Worm (Caenorhabditis elegans) whole organism, L4 larva: ENCODE results near the gene rin-1.

Experiments used
- F10B5.3 ChIP-seq: sonication (generic microtip); optimal IDR thresholded peaks from 2 replicates; lab custom pipeline; 2016; ENCODE audit warnings: mild to moderate bottlenecking, missing genetic modification characterization, missing compliant biosample characterization
- F37D6.2 ChIP-seq: sonication (generic microtip); optimal IDR thresholded peaks from 2 replicates; lab custom pipeline; 2016; ENCODE audit warnings: mild to moderate bottlenecking, missing genetic modification characterization, missing compliant biosample characterization
- T20F7.1 ChIP-seq: fragments of 200-800 bp; sonication (Bioruptor generic); optimal IDR thresholded peaks from 2 replicates; lab custom pipeline; 2018; ENCODE audit warnings: mild to moderate bottlenecking, missing genetic modification characterization, missing compliant biosample characterization
- T26A8.4 ChIP-seq: fragments of 200-800 bp; sonication (Bioruptor generic); IDR thresholded peaks from 2 replicates; pipeline ENCODE4 v1.3.6; 2022; ENCODE audit warnings: missing genetic modification characterization, missing compliant biosample characterization
- Y105C5A.15 ChIP-seq: fragments of 200-800 bp; sonication (Bioruptor generic); IDR thresholded peaks from 2 replicates; pipeline ENCODE4 v1.3.6; 2022; ENCODE audit warnings: missing genetic modification characterization, missing compliant biosample characterization
- Y75B8A.6 ChIP-seq: fragments of 200-800 bp; sonication (Bioruptor generic); IDR thresholded peaks from 2 replicates; pipeline ENCODE4 v1.3.6; 2022; ENCODE audit warnings: missing genetic modification reagents, missing genetic modification characterization, missing compliant biosample characterization
- ZK337.2 ChIP-seq: fragments of 200-800 bp; sonication (Bioruptor generic); IDR thresholded peaks from 2 replicates; pipeline ENCODE4 v1.3.6; 2022; ENCODE audit warnings: missing genetic modification reagents, missing genetic modification characterization, missing compliant biosample characterization
- ZK546.5 ChIP-seq, 2 experiments: sonication (generic microtip); optimal IDR thresholded peaks; 2 replicates each; lab custom pipeline; 2017; ENCODE audit warnings: missing biosample characterization in 2 of 2, missing genetic modification characterization in 2 of 2
- aha-1 ChIP-seq: fragments of 150-350 bp; peaks from one replicate; lab custom pipeline; 2014; ENCODE audit warnings: missing biosample characterization, missing genetic modification characterization
- aly-2 ChIP-seq: sonication (generic microtip); optimal IDR thresholded peaks from 2 replicates; lab custom pipeline; 2018; ENCODE audit warnings: missing biosample characterization, missing genetic modification characterization
- ama-1 ChIP-seq: fragments of 150-350 bp; optimal IDR thresholded peaks from 2 replicates; lab custom pipeline; 2014; ENCODE audit warnings: inconsistent platforms, mixed read lengths
- arid-1 ChIP-seq: fragments of 200-800 bp; sonication (Bioruptor generic); conservative IDR thresholded peaks from 2 replicates; pipeline ENCODE4 v1.3.6; 2022; ENCODE audit warnings: missing genetic modification reagents, missing genetic modification characterization, missing compliant biosample characterization
- ceh-28 ChIP-seq: fragments of 150-350 bp; optimal IDR thresholded peaks from 2 replicates; lab custom pipeline; 2014; ENCODE audit warnings: missing biosample characterization, missing genetic modification reagents, missing genetic modification characterization
- ceh-62 ChIP-seq: sonication (generic microtip); optimal IDR thresholded peaks from 2 replicates; lab custom pipeline; 2017; ENCODE audit warnings: missing biosample characterization, missing genetic modification characterization
- ceh-82 ChIP-seq: sonication (generic microtip); optimal IDR thresholded peaks from 2 replicates; lab custom pipeline; 2017; ENCODE audit warnings: missing biosample characterization, missing genetic modification characterization
- cey-2 ChIP-seq: sonication (generic microtip); optimal IDR thresholded peaks from 3 replicates; lab custom pipeline; 2017; ENCODE audit warnings: missing genetic modification characterization, mild to moderate bottlenecking, missing compliant biosample characterization, antibody characterized with exemption, borderline replicate concordance; ENCODE audit not compliant: insufficient read depth
- ctbp-1 ChIP-seq: fragments of 200-800 bp; sonication (Bioruptor generic); IDR thresholded peaks from 2 replicates; pipeline ENCODE4 v1.3.6; 2022; ENCODE audit warnings: missing genetic modification reagents, missing genetic modification characterization, missing compliant biosample characterization
- daf-19 ChIP-seq: fragments of 200-800 bp; sonication (Bioruptor generic); conservative IDR thresholded peaks from 2 replicates; pipeline ENCODE4 v1.3.6; 2022; ENCODE audit warnings: missing genetic modification characterization, missing compliant biosample characterization
- daf-8 ChIP-seq: fragments of 200-800 bp; sonication (Bioruptor generic); IDR thresholded peaks from 2 replicates; pipeline ENCODE4 v1.3.6; 2022; ENCODE audit warnings: missing genetic modification characterization, missing compliant biosample characterization
- dmd-9 ChIP-seq: fragments of 200-800 bp; sonication (Bioruptor generic); IDR thresholded peaks from 2 replicates; pipeline ENCODE4 v1.3.6; 2022; ENCODE audit warnings: missing genetic modification reagents, missing genetic modification characterization, missing compliant biosample characterization
- duxl-1 ChIP-seq: sonication (generic microtip); optimal IDR thresholded peaks from 2 replicates; lab custom pipeline; 2016; ENCODE audit warnings: mild to moderate bottlenecking, missing genetic modification characterization, moderate library complexity, missing compliant biosample characterization; ENCODE audit not compliant: poor library complexity
- egl-27 ChIP-seq: sonication (generic microtip); optimal IDR thresholded peaks from 3 replicates; lab custom pipeline; 2017; ENCODE audit warnings: missing biosample characterization, missing genetic modification reagents, missing genetic modification characterization
- hlh-11 ChIP-seq: fragments of 200-800 bp; sonication (Bioruptor generic); optimal IDR thresholded peaks from 2 replicates; lab custom pipeline; 2018; ENCODE audit warnings: mild to moderate bottlenecking, missing genetic modification characterization, missing compliant biosample characterization
- hlh-30 ChIP-seq: sonication (generic microtip); optimal IDR thresholded peaks from 2 replicates; lab custom pipeline; 2017; ENCODE audit warnings: antibody characterized with exemption, mild to moderate bottlenecking, missing genetic modification characterization, missing compliant biosample characterization; ENCODE audit not compliant: insufficient read depth
- lin-1 ChIP-seq: fragments of 200-800 bp; sonication (Bioruptor generic); IDR thresholded peaks from 2 replicates; pipeline ENCODE4 v1.3.6; 2022; ENCODE audit warnings: missing genetic modification reagents, missing genetic modification characterization, missing compliant biosample characterization
- lin-13 ChIP-seq: fragments of 150-350 bp; optimal IDR thresholded peaks from 2 replicates; lab custom pipeline; 2014; ENCODE audit warnings: missing biosample characterization, missing genetic modification reagents, missing genetic modification characterization
- lin-15B ChIP-seq: fragments of 150-350 bp; sonication (generic microtip); optimal IDR thresholded peaks from 3 replicates; lab custom pipeline; 2014; ENCODE audit warnings: missing biosample characterization, missing genetic modification characterization
- lin-39 ChIP-seq: fragments of 150-350 bp; optimal IDR thresholded peaks from 2 replicates; lab custom pipeline; 2014; ENCODE audit warnings: missing biosample characterization, missing genetic modification reagents, missing genetic modification characterization
- lir-3 ChIP-seq: sonication (generic microtip); optimal IDR thresholded peaks from 2 replicates; lab custom pipeline; 2016; ENCODE audit warnings: mild to moderate bottlenecking, missing genetic modification characterization, missing compliant biosample characterization
- lsy-2 ChIP-seq, 2 experiments: fragments of 150-350 bp in 1 of 2; sonication (generic microtip) in 1 of 2; optimal IDR thresholded peaks; 2 replicates each; lab custom pipeline; 2014 to 2017; ENCODE audit warnings: missing biosample characterization in 2 of 2, missing genetic modification characterization in 2 of 2
- madf-9 ChIP-seq: fragments of 200-800 bp; sonication (Bioruptor generic); conservative IDR thresholded peaks from 2 replicates; pipeline ENCODE4 v1.3.6; 2022; ENCODE audit warnings: missing genetic modification reagents, missing genetic modification characterization, missing compliant biosample characterization
- mes-2 ChIP-seq: sonication (generic microtip); optimal IDR thresholded peaks from 2 replicates; lab custom pipeline; 2016; ENCODE audit warnings: missing genotype, mild to moderate bottlenecking, missing genetic modification characterization, missing compliant biosample characterization; ENCODE audit not compliant: poor library complexity, severe bottlenecking
- mxl-2 ChIP-seq: fragments of 200-800 bp; sonication (Bioruptor generic); conservative IDR thresholded peaks from 2 replicates; pipeline ENCODE4 v1.3.6; 2022; ENCODE audit warnings: missing genetic modification reagents, missing genetic modification characterization, missing compliant biosample characterization
- mxl-3 ChIP-seq: fragments of 200-800 bp; sonication (Bioruptor generic); optimal IDR thresholded peaks from 2 replicates; lab custom pipeline; 2018; ENCODE audit warnings: mild to moderate bottlenecking, missing genetic modification characterization, missing compliant biosample characterization
- nhr-237 ChIP-seq: sonication (generic microtip); optimal IDR thresholded peaks from 2 replicates; lab custom pipeline; 2017; ENCODE audit warnings: missing biosample characterization, missing genetic modification characterization
- nhr-28 ChIP-seq: fragments of 150-350 bp; optimal IDR thresholded peaks from 2 replicates; lab custom pipeline; 2014; ENCODE audit warnings: missing biosample characterization, missing genetic modification characterization
- nhr-41 ChIP-seq: fragments of 200-800 bp; sonication (Bioruptor generic); IDR thresholded peaks from 2 replicates; pipeline ENCODE4 v1.3.6; 2022; ENCODE audit warnings: missing genetic modification reagents, missing genetic modification characterization, missing compliant biosample characterization
- nhr-48 ChIP-seq: sonication (generic microtip); optimal IDR thresholded peaks from 2 replicates; lab custom pipeline; 2016; ENCODE audit warnings: mild to moderate bottlenecking, missing genetic modification characterization, missing compliant biosample characterization
- nhr-6 ChIP-seq: fragments of 150-350 bp; optimal IDR thresholded peaks from 2 replicates; lab custom pipeline; 2014; ENCODE audit warnings: missing biosample characterization, missing genetic modification characterization
- nhr-76 ChIP-seq: fragments of 150-350 bp; optimal IDR thresholded peaks from 2 replicates; lab custom pipeline; 2014; ENCODE audit warnings: missing biosample characterization, missing genetic modification characterization
- pha-4 ChIP-seq, 2 experiments: fragments of 150-350 bp in 1 of 2; fragments of 200-800 bp in 1 of 2; sonication (Bioruptor generic) in 1 of 2; IDR thresholded peaks in 1 of 2; optimal IDR thresholded peaks in 1 of 2; 2 replicates each; pipeline versions ENCODE4 v1.3.6 to Lab custom; 2014 to 2022; ENCODE audit warnings: missing genetic modification characterization in 2 of 2, missing genetic modification reagents in 2 of 2, missing biosample characterization in 1 of 2, missing compliant biosample characterization in 1 of 2
- php-3 ChIP-seq: fragments of 200-800 bp; sonication (Bioruptor generic); IDR thresholded peaks from 2 replicates; pipeline ENCODE4 v1.3.6; 2022; ENCODE audit warnings: missing genetic modification reagents, missing genetic modification characterization, missing compliant biosample characterization
- saeg-2 ChIP-seq: fragments of 200-800 bp; sonication (Bioruptor generic); IDR thresholded peaks from 2 replicates; pipeline ENCODE4 v1.3.6; 2022; ENCODE audit warnings: missing genetic modification reagents, missing genetic modification characterization, missing compliant biosample characterization
- snpc-4 ChIP-seq: fragments of 150-350 bp; optimal IDR thresholded peaks from 2 replicates; lab custom pipeline; 2014; ENCODE audit warnings: missing biosample characterization, missing genetic modification characterization
- tra-1 ChIP-seq: fragments of 200-800 bp; sonication (Bioruptor generic); IDR thresholded peaks from 2 replicates; pipeline ENCODE4 v1.3.6; 2022; ENCODE audit warnings: missing genetic modification reagents, missing genetic modification characterization, missing compliant biosample characterization
- zfp-2 ChIP-seq: sonication (generic microtip); optimal IDR thresholded peaks from 2 replicates; lab custom pipeline; 2016; ENCODE audit warnings: mild to moderate bottlenecking, missing genetic modification characterization, missing compliant biosample characterization
- zip-11 ChIP-seq: fragments of 200-800 bp; sonication (Bioruptor generic); IDR thresholded peaks from 2 replicates; pipeline ENCODE4 v1.3.6; 2022; ENCODE audit warnings: missing genetic modification characterization, missing compliant biosample characterization
- zip-2 ChIP-seq: fragments of 150-350 bp; optimal IDR thresholded peaks from 2 replicates; lab custom pipeline; 2014; ENCODE audit warnings: missing biosample characterization, missing genetic modification characterization
- ztf-11 ChIP-seq: fragments of 150-350 bp; optimal IDR thresholded peaks from 2 replicates; lab custom pipeline; 2014; ENCODE audit warnings: missing biosample characterization, missing genetic modification characterization

The rin-1 gene

DNA sequence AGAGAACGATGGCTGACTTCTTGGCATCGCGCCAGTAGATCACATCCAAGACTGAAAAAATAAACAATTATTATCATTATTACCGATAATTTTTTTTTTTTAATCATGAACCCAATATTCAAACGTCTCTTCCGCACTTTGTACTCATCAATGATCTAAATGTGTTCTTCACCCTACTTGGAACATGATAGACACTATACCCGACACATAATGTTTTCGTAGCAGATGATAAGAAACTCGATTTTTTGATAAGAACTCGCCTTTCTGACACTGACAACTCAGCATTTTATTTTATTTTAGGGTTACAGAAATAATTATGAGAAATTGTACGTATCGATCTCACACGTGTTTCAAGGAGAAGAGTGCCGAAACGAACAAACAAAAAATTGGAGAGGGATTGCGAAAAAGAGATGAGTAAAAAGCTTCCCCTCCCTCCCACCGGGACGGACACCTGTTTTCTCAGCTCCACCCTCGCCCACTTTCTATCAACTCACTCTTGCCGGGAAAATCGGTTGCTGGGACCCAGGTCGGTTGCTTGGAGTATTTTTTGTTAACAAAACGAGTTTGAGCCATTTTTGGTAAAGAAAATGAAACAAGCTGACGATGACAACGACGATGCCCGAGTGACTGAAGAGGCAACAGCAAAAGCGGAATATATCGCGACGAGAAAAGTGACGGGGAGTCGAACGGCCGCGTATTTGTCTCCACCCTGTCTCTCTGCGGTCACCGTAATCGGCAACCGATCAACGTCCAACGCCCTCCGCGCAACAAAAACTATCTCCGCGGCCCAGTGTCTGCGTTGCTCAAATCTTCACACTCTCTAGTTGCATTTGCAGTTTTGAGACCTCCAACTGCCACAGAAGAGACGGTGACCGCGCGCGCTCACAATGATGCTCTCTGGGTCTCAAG lies 15.1 kb upstream of the rin-1 start (continued):
- no peak for TF ChIP-seq cey-2 (tag; lab: Kevin White, UChicago)
- peak; percentile 51 for TF ChIP-seq nhr-6 (tag; lab: Kevin White, UChicago)
- no peak for TF ChIP-seq hlh-30
- TF ChIP-seq ctbp-1 (GFP tag; lab: Robert Waterston, UW), result no peak
- peak; percentile 62 for TF ChIP-seq nhr-48 (tag; lab: Kevin White, UChicago)
- no peak for TF ChIP-seq Y105C5A.15 (GFP tag; lab: Robert Waterston, UW)
- no peak for TF ChIP-seq duxl-1 (tag; lab: Kevin White, UChicago)
- no peak for TF ChIP-seq lin-15B
- TF ChIP-seq nhr-76 (tag; lab: Kevin White, UChicago), result no peak
- TF ChIP-seq T26A8.4 (GFP tag; lab: Robert Waterston, UW), result peak; percentile 73
- TF ChIP-seq php-3 (GFP tag; lab: Robert Waterston, UW), result 0 out of 2 replicates have a peak, but pooled peaks have one; percentile 33
- TF ChIP-seq ceh-28 (tag; lab: Kevin White, UChicago), result no peak
- TF ChIP-seq tra-1 (GFP tag; lab: Robert Waterston, UW), result 0 out of 2 replicates have a peak, but pooled peaks have one; percentile 38
- no peak for TF ChIP-seq zip-11
- no peak for TF ChIP-seq zip-2 (tag; lab: Kevin White, UChicago)
- peak; percentile 48 for TF ChIP-seq mes-2 (tag; lab: Kevin White, UChicago)
- no peak for TF ChIP-seq daf-8
- no peak for TF ChIP-seq madf-9 (GFP tag; lab: Robert Waterston, UW)
- TF ChIP-seq zfp-2 (tag; lab: Kevin White, UChicago), result no peak
- TF ChIP-seq ama-1 (lab: Kevin White, UChicago), result no peak
- no peak for TF ChIP-seq ceh-62
- no peak for TF ChIP-seq aha-1 (tag; lab: Kevin White, UChicago)
- TF ChIP-seq ztf-11 (tag; lab: Kevin White, UChicago), result no peak
- no peak for TF ChIP-seq snpc-4
- TF ChIP-seq pha-4 (GFP tag; IDR thresholded peaks at IDR 0.05; lab: Robert Waterston, UW), result no peak
- no peak for TF ChIP-seq pha-4 (tag; optimal IDR thresholded peaks at IDR 0.05; lab: Kevin White, UChicago)
- TF ChIP-seq lin-39 (tag; lab: Kevin White, UChicago), result no peak
- TF ChIP-seq T20F7.1 (GFP tag; lab: Kevin White, UChicago), result peak; percentile 54
- peak; percentile 72 for TF ChIP-seq hlh-11 (tag; lab: Kevin White, UChicago)
- TF ChIP-seq nhr-28, result peak; percentile 96
- TF ChIP-seq daf-19 (GFP tag; lab: Robert Waterston, UW), result no peak
- no peak for TF ChIP-seq arid-1 (GFP tag; lab: Robert Waterston, UW)
- no peak for TF ChIP-seq F10B5.3 (tag; lab: Kevin White, UChicago)
- no peak for TF ChIP-seq dmd-9 (GFP tag; lab: Robert Waterston, UW)
- TF ChIP-seq mxl-2 (GFP tag; lab: Robert Waterston, UW), result no peak
- TF ChIP-seq Y75B8A.6 (GFP tag; lab: Robert Waterston, UW), result no peak
- TF ChIP-seq lir-3 (tag; lab: Kevin White, UChicago), result no peak
- no peak for TF ChIP-seq F37D6.2 (tag; lab: Kevin White, UChicago)
- TF ChIP-seq ceh-82 (tag; lab: Kevin White, UChicago), result no peak
- no peak for TF ChIP-seq ZK337.2 (GFP tag; lab: Robert Waterston, UW)
- TF ChIP-seq saeg-2, result no peak
- no peak for TF ChIP-seq lin-1 (GFP tag; lab: Robert Waterston, UW)
- TF ChIP-seq nhr-41, result no peak
- TF ChIP-seq nhr-237, result no peak
- no peak for TF ChIP-seq ZK546.5 (tag; optimal IDR thresholded peaks at IDR 0.05; lab: Kevin White, UChicago)
- TF ChIP-seq mxl-3 (GFP tag; lab: Kevin White, UChicago), result no peak
- TF ChIP-seq egl-27 (tag; lab: Kevin White, UChicago), result no peak
- TF ChIP-seq aly-2 (tag; lab: Kevin White, UChicago), result no peak
- no peak for TF ChIP-seq lin-13 (GFP tag; lab: Kevin White, UChicago)
- peak in 1 of 2 experiments; percentile 12 for TF ChIP-seq lsy-2 (tag; optimal IDR thresholded peaks at IDR 0.05; lab: Kevin White, UChicago)
